Fruit fly (Drosophila melanogaster) whole organism, adult: ENCODE data around the gene scaf6.

Source experiments
- CG11617 ChIP-seq: fragments of 200-800 bp; sonication (Bioruptor generic); optimal IDR thresholded peaks from 2 replicates; lab custom pipeline; 2017; ENCODE audit warnings: mild to moderate bottlenecking, missing biosample characterization, missing genetic modification reagents, missing genetic modification characterization
- CG12768 ChIP-seq: fragments of 200-800 bp; sonication (Bioruptor generic); optimal IDR thresholded peaks from 2 replicates; lab custom pipeline; 2017; ENCODE audit warnings: missing biosample characterization, missing genetic modification characterization, mild to moderate bottlenecking, moderate library complexity, missing genetic modification reagents
- CG14711 ChIP-seq: fragments of 200-800 bp; sonication (Bioruptor generic); optimal IDR thresholded peaks from 2 replicates; lab custom pipeline; 2018; ENCODE audit warnings: missing biosample characterization, mild to moderate bottlenecking, missing genetic modification characterization, moderate library complexity
- CG33017 ChIP-seq: fragments of 200-800 bp; sonication (Bioruptor generic); optimal IDR thresholded peaks from 2 replicates; lab custom pipeline; 2018; ENCODE audit warnings: missing biosample characterization, mild to moderate bottlenecking, missing genetic modification characterization, moderate library complexity
- CG7101 ChIP-seq: fragments of 200-800 bp; sonication (Bioruptor generic); optimal IDR thresholded peaks from 2 replicates; lab custom pipeline; 2018; ENCODE audit warnings: missing biosample characterization, mild to moderate bottlenecking, missing genetic modification characterization, moderate library complexity
- Clk ChIP-seq: fragments of 200-800 bp; sonication (Bioruptor generic); optimal IDR thresholded peaks from 2 replicates; lab custom pipeline; 2017; ENCODE audit warnings: missing biosample characterization, missing genetic modification characterization
- Crg-1 ChIP-seq: fragments of 200-800 bp; sonication (Bioruptor generic); optimal IDR thresholded peaks from 2 replicates; lab custom pipeline; 2016; ENCODE audit warnings: missing biosample characterization, missing genetic modification characterization
- bab1 ChIP-seq: fragments of 200-800 bp; sonication (Bioruptor generic); optimal IDR thresholded peaks from 3 replicates; lab custom pipeline; 2019; ENCODE audit warnings: missing biosample characterization, mild to moderate bottlenecking, missing genetic modification characterization, moderate library complexity
- cnc ChIP-seq, 2 experiments: fragments of >200 bp; optimal IDR thresholded peaks; 2 replicates each; lab custom pipeline; 2017
- kay ChIP-seq: fragments of 200-800 bp; sonication (Bioruptor generic); peaks from one replicate; lab custom pipeline; 2016; ENCODE audit warnings: missing biosample characterization, missing genetic modification characterization, borderline replicate concordance
- ovo ChIP-seq: fragments of 200-800 bp; sonication (Bioruptor generic); optimal IDR thresholded peaks from 2 replicates; lab custom pipeline; 2016; ENCODE audit warnings: missing biosample characterization, missing genetic modification characterization
- pad ChIP-seq: fragments of 200-800 bp; sonication (Bioruptor generic); optimal IDR thresholded peaks from 3 replicates; lab custom pipeline; 2017; ENCODE audit warnings: missing biosample characterization, missing genetic modification characterization, mild to moderate bottlenecking, moderate library complexity, missing genetic modification reagents
- tj ChIP-seq: fragments of 200-800 bp; sonication (Bioruptor generic); optimal IDR thresholded peaks from 3 replicates; lab custom pipeline; 2017; ENCODE audit warnings: missing biosample characterization, mild to moderate bottlenecking, missing genetic modification characterization, moderate library complexity
- toe ChIP-seq: fragments of 200-800 bp; sonication (Bioruptor generic); optimal IDR thresholded peaks from 2 replicates; lab custom pipeline; 2016; ENCODE audit warnings: missing biosample characterization, missing genetic modification characterization

DNA sequence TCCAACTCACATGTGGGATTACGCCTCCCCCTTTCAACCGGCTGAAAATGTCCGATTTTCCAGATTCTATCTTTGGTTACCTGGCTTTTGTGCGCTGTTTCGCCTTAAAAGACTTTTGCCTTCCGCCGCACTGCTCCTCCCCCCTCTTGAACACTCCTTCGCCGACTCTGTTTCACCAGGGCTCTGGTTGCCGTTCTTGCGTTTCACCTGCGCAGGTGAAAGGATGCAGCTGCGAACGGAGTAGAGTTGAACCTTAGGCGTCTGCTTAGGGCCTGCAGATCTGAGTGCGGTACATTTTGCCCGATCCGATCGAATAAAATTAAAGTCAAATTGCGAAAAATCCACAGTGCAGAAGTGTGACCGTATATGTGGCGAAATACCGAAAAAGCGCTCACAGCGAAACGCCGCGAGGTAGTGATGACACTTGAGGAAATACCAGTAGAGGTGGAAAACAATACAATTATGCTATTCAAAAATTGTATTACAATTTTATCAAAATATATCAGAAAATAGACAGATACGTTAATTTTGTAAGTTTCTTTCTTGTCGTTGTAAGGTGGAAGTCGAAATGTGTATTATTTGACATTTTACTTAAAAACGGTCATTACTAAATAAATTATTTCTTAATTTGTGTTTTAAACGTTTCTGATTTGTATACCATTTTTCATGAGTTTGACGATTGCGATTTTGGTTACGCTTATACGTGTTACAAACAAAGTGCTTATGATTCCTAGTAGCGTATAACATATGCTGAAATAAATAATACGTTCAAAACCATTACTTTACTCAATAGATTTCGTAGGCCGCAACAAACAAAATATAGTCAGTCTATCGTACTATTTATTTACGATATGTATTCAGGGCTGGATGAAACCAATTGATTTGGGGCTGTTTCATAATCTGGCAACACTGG is 26.5 kb downstream of the scaf6 start, which contains the start of the genes CG6664 and CG7728:
- TF ChIP-seq toe (GFP tag; lab: Kevin White, UChicago) (peak; percentile 69), CG7101 (peak; percentile 46), kay (GFP tag; lab: Kevin White, UChicago) (no peak), Crg-1 (peak; percentile 15), ovo (GFP tag; lab: Kevin White, UChicago) (peak; percentile 60), cnc (optimal IDR thresholded peaks at IDR 0.05; lab: Kevin White, UChicago) (no peak), CG11617 (peak; percentile 66), pad (GFP tag; lab: Kevin White, UChicago) (peak; percentile 16), CG33017 (no peak), CG12768 (GFP tag; lab: Kevin White, UChicago) (peak; percentile 61), CG14711 (tag; lab: Kevin White, UChicago) (no peak), Clk (GFP tag; lab: Kevin White, UChicago) (peak; percentile 21), tj (GFP tag; lab: Kevin White, UChicago) (peak; percentile 48), bab1 (GFP tag; lab: Kevin White, UChicago) (peak; percentile 54)
